Fruit fly (Drosophila melanogaster): ENCODE measurements around the gene ND-B14.5B.

dm6 chr2L:3183205-3183604, 37.6 kb upstream of the ND-B14.5B start:
- no peak for TF ChIP-seq Dll (optimal IDR thresholded peaks at IDR 0.05)
- no peak for TF ChIP-seq pan (optimal IDR thresholded peaks at IDR 0.05)
- no peak for TF ChIP-seq CG8478 (optimal IDR thresholded peaks at IDR 0.05)
- TF ChIP-seq psq (optimal IDR thresholded peaks at IDR 0.05): no peak
- TF ChIP-seq EcR (GFP tag; optimal IDR thresholded peaks at IDR 0.05): no peak
- no peak for TF ChIP-seq usp (GFP tag; optimal IDR thresholded peaks at IDR 0.05)

All from whole organism.